Worm (Caenorhabditis elegans): ENCODE measurements around the gene K03H6.1.

K03H6.1 gene

ce11 chrIV:1553195-1553918, 29.8 kb downstream of the K03H6.1 start, which contains the start of gene C34H4.2:
Gene C34H4.2 (plus strand): TSS chrIV:1553752.
- TF ChIP-seq hmbx-1 (tag; optimal IDR thresholded peaks at IDR 0.05) (no peak), sea-1 (GFP tag; conservative IDR thresholded peaks at IDR 0.05) (no peak), B0310.2 (tag; optimal IDR thresholded peaks at IDR 0.05) (no peak), pes-1 (GFP tag; IDR thresholded peaks at IDR 0.05) (no peak), ama-1 (optimal IDR thresholded peaks at IDR 0.05) (no peak), F13C5.2 (tag; optimal IDR thresholded peaks at IDR 0.05) (no peak), hnd-1 (tag; optimal IDR thresholded peaks at IDR 0.05) (no peak), scrt-1 (GFP tag; IDR thresholded peaks at IDR 0.05) (no peak), flt-1 (GFP tag; IDR thresholded peaks at IDR 0.05) (no peak), hmg-4 (GFP tag; optimal IDR thresholded peaks at IDR 0.05) (no peak), aly-1 (tag; optimal IDR thresholded peaks at IDR 0.05) (no peak), ceh-13 (GFP tag; optimal IDR thresholded peaks at IDR 0.05) (no peak), tra-4 (tag; optimal IDR thresholded peaks at IDR 0.05) (no peak), tbx-37 (GFP tag; conservative IDR thresholded peaks at IDR 0.05) (no peak), ets-7 (tag; optimal IDR thresholded peaks at IDR 0.05) (no peak), ceh-36 (tag; optimal IDR thresholded peaks at IDR 0.05) (no peak), tbx-11 (GFP tag; IDR thresholded peaks at IDR 0.05) (no peak)

ce11 chrIV:1555021-1555720, 31.7 kb downstream of the K03H6.1 start, which contains the start of gene C34H4.1:
Gene C34H4.1 (plus strand): TSS chrIV:1555579.
- TF ChIP-seq hmg-4 (GFP tag; optimal IDR thresholded peaks at IDR 0.05) (no peak), ceh-36 (tag; optimal IDR thresholded peaks at IDR 0.05) (no peak), hnd-1 (tag; optimal IDR thresholded peaks at IDR 0.05) (no peak), tbx-37 (GFP tag; conservative IDR thresholded peaks at IDR 0.05) (no peak), aly-1 (tag; optimal IDR thresholded peaks at IDR 0.05) (no peak), ceh-13 (GFP tag; optimal IDR thresholded peaks at IDR 0.05) (no peak), sea-1 (GFP tag; conservative IDR thresholded peaks at IDR 0.05) (no peak), pes-1 (GFP tag; IDR thresholded peaks at IDR 0.05) (no peak), ama-1 (optimal IDR thresholded peaks at IDR 0.05) (no peak), F13C5.2 (tag; optimal IDR thresholded peaks at IDR 0.05) (no peak), tra-4 (tag; optimal IDR thresholded peaks at IDR 0.05) (no peak), hmbx-1 (tag; optimal IDR thresholded peaks at IDR 0.05) (no peak), scrt-1 (GFP tag; IDR thresholded peaks at IDR 0.05) (no peak), flt-1 (GFP tag; IDR thresholded peaks at IDR 0.05) (no peak), ets-7 (tag; optimal IDR thresholded peaks at IDR 0.05) (no peak), B0310.2 (tag; optimal IDR thresholded peaks at IDR 0.05) (no peak), tbx-11 (GFP tag; IDR thresholded peaks at IDR 0.05) (no peak)

ce11 chrIV:1559931-1560330, 36.4 kb downstream of the K03H6.1 start, which contains the start of gene Y41D4B.17:
Gene Y41D4B.17 (plus strand): TSS chrIV:1560104.
- TF ChIP-seq hnd-1 (tag; optimal IDR thresholded peaks at IDR 0.05) (no peak), ceh-36 (tag; optimal IDR thresholded peaks at IDR 0.05) (no peak), sea-1 (GFP tag; conservative IDR thresholded peaks at IDR 0.05) (no peak), flt-1 (GFP tag; IDR thresholded peaks at IDR 0.05) (no peak), tra-4 (tag; optimal IDR thresholded peaks at IDR 0.05) (no peak), B0310.2 (tag; optimal IDR thresholded peaks at IDR 0.05) (no peak), tbx-37 (GFP tag; conservative IDR thresholded peaks at IDR 0.05) (no peak), hmbx-1 (tag; optimal IDR thresholded peaks at IDR 0.05) (no peak), hmg-4 (GFP tag; optimal IDR thresholded peaks at IDR 0.05) (no peak), scrt-1 (GFP tag; IDR thresholded peaks at IDR 0.05) (no peak), pes-1 (GFP tag; IDR thresholded peaks at IDR 0.05) (no peak), F13C5.2 (tag; optimal IDR thresholded peaks at IDR 0.05) (no peak), ama-1 (optimal IDR thresholded peaks at IDR 0.05) (no peak), tbx-11 (GFP tag; IDR thresholded peaks at IDR 0.05) (no peak), ceh-13 (GFP tag; optimal IDR thresholded peaks at IDR 0.05) (no peak), ets-7 (tag; optimal IDR thresholded peaks at IDR 0.05) (no peak), aly-1 (tag; optimal IDR thresholded peaks at IDR 0.05) (no peak)

ce11 chrIV:1561884-1562283, 38.4 kb downstream of the K03H6.1 start, which contains the start of gene hpo-6:
Gene hpo-6 (plus strand): TSS chrIV:1562184.
- no peak for TF ChIP-seq F13C5.2 (tag; optimal IDR thresholded peaks at IDR 0.05)
- no peak for TF ChIP-seq B0310.2 (tag; optimal IDR thresholded peaks at IDR 0.05)
- no peak for TF ChIP-seq tbx-37 (GFP tag; conservative IDR thresholded peaks at IDR 0.05)
- no peak for TF ChIP-seq pes-1 (GFP tag; IDR thresholded peaks at IDR 0.05)

ce11 chrIV:1563476-1564131, 40.1 kb downstream of the K03H6.1 start, which contains the start of gene Y41D4B.15:
Gene Y41D4B.15 (plus strand): TSS chrIV:1564081.
- TF ChIP-seq hnd-1 (tag; optimal IDR thresholded peaks at IDR 0.05) (no peak), sea-1 (GFP tag; conservative IDR thresholded peaks at IDR 0.05) (no peak), tbx-11 (GFP tag; IDR thresholded peaks at IDR 0.05) (no peak), ceh-36 (tag; optimal IDR thresholded peaks at IDR 0.05) (no peak), flt-1 (GFP tag; IDR thresholded peaks at IDR 0.05) (no peak), pes-1 (GFP tag; IDR thresholded peaks at IDR 0.05) (no peak), hmbx-1 (tag; optimal IDR thresholded peaks at IDR 0.05) (no peak), tra-4 (tag; optimal IDR thresholded peaks at IDR 0.05) (no peak), ama-1 (optimal IDR thresholded peaks at IDR 0.05) (no peak), F13C5.2 (tag; optimal IDR thresholded peaks at IDR 0.05) (no peak)

ce11 chrIV:1565725-1566124, 42.2 kb downstream of the K03H6.1 start:
- TF ChIP-seq aly-1 (tag; optimal IDR thresholded peaks at IDR 0.05) = no peak
- TF ChIP-seq flt-1 (GFP tag; IDR thresholded peaks at IDR 0.05) = no peak
- TF ChIP-seq hmg-4 (GFP tag; optimal IDR thresholded peaks at IDR 0.05) = no peak
- TF ChIP-seq ceh-13 (GFP tag; optimal IDR thresholded peaks at IDR 0.05) = no peak
- no peak for TF ChIP-seq F13C5.2 (tag; optimal IDR thresholded peaks at IDR 0.05)
- TF ChIP-seq ets-7 (tag; optimal IDR thresholded peaks at IDR 0.05) = no peak
- TF ChIP-seq ceh-36 (tag; optimal IDR thresholded peaks at IDR 0.05) = no peak
- TF ChIP-seq ama-1 (optimal IDR thresholded peaks at IDR 0.05) = no peak
- TF ChIP-seq tbx-11 (GFP tag; IDR thresholded peaks at IDR 0.05) = no peak
- no peak for TF ChIP-seq tbx-37 (GFP tag; conservative IDR thresholded peaks at IDR 0.05)
- no peak for TF ChIP-seq hnd-1 (tag; optimal IDR thresholded peaks at IDR 0.05)
- no peak for TF ChIP-seq tra-4 (tag; optimal IDR thresholded peaks at IDR 0.05)
- TF ChIP-seq scrt-1 (GFP tag; IDR thresholded peaks at IDR 0.05) = no peak
